Worm (Caenorhabditis elegans) whole organism, L1 larva: ENCODE measurements around the gene isp-1.

Source experiments
- C04F5.9 ChIP-seq: sonication (generic microtip); optimal IDR thresholded peaks from 2 replicates; lab custom pipeline; 2016; ENCODE audit warnings: missing genetic modification characterization, missing compliant biosample characterization
- F16B12.6 ChIP-seq: fragments of 150-350 bp; optimal IDR thresholded peaks from 2 replicates; lab custom pipeline; 2014; ENCODE audit warnings: missing biosample characterization, missing genetic modification characterization
- Y116A8C.19 ChIP-seq: sonication (generic microtip); optimal IDR thresholded peaks from 2 replicates; lab custom pipeline; 2016; ENCODE audit warnings: missing compliant biosample characterization, missing genetic modification characterization, borderline replicate concordance
- aha-1 ChIP-seq: fragments of 150-350 bp; optimal IDR thresholded peaks from 2 replicates; lab custom pipeline; 2014; ENCODE audit warnings: missing biosample characterization, missing genetic modification characterization
- blmp-1 ChIP-seq: fragments of 150-350 bp; optimal IDR thresholded peaks from 2 replicates; lab custom pipeline; 2014; ENCODE audit warnings: missing biosample characterization, missing genetic modification characterization
- ceh-8 ChIP-seq: fragments of 200-800 bp; sonication (Bioruptor generic); optimal IDR thresholded peaks from 2 replicates; lab custom pipeline; 2018; ENCODE audit warnings: mild to moderate bottlenecking, missing genetic modification characterization, moderate library complexity, missing compliant biosample characterization
- ceh-82 ChIP-seq, 3 experiments: fragments of 150-350 bp in 1 of 3; sonication (generic microtip) in 2 of 3; optimal IDR thresholded peaks; 2 replicates each; lab custom pipeline; 2014 to 2017; ENCODE audit warnings: missing biosample characterization in 3 of 3, missing genetic modification characterization in 3 of 3
- ceh-90 ChIP-seq: sonication (generic microtip); optimal IDR thresholded peaks from 2 replicates; lab custom pipeline; 2016; ENCODE audit warnings: missing genetic modification characterization, missing compliant biosample characterization
- dpl-1 ChIP-seq, 3 experiments: fragments of 150-350 bp in 2 of 3; sonication (generic microtip) in 1 of 3; optimal IDR thresholded peaks; 2 replicates each; lab custom pipeline; 2014 to 2017; ENCODE audit warnings: missing biosample characterization in 3 of 3, missing genetic modification characterization in 3 of 3, missing genetic modification reagents in 3 of 3
- efl-1 ChIP-seq, 4 experiments: fragments of 150-350 bp; optimal IDR thresholded peaks in 3 of 4; peaks in 1 of 4; 1 replicate in 1 of 4; 2 replicates in 3 of 4; lab custom pipeline; 2014; ENCODE audit warnings: missing biosample characterization in 2 of 4, missing genetic modification characterization in 2 of 4, missing genetic modification reagents in 2 of 4
- elt-2 ChIP-seq: sonication (generic microtip); optimal IDR thresholded peaks from 2 replicates; lab custom pipeline; 2016; ENCODE audit warnings: missing genetic modification characterization, mild to moderate bottlenecking, inconsistent platforms, missing compliant biosample characterization, missing genetic modification reagents
- fkh-4 ChIP-seq: sonication (generic microtip); optimal IDR thresholded peaks from 2 replicates; lab custom pipeline; 2016; ENCODE audit warnings: missing compliant biosample characterization, missing genetic modification characterization, borderline replicate concordance
- fkh-8 ChIP-seq: sonication (generic microtip); optimal IDR thresholded peaks from 2 replicates; lab custom pipeline; 2016; ENCODE audit warnings: mild to moderate bottlenecking, missing genetic modification characterization, missing compliant biosample characterization
- grh-1 ChIP-seq: fragments of 200-800 bp; sonication (Bioruptor generic); IDR thresholded peaks from 2 replicates; pipeline ENCODE4 v1.3.6; 2022; ENCODE audit warnings: missing genetic modification reagents, missing genetic modification characterization, missing compliant biosample characterization
- jun-1 ChIP-seq: fragments of 150-350 bp; optimal IDR thresholded peaks from 2 replicates; lab custom pipeline; 2014; ENCODE audit warnings: missing biosample characterization, missing genetic modification reagents, missing genetic modification characterization
- lin-13 ChIP-seq: fragments of 150-350 bp; optimal IDR thresholded peaks from 2 replicates; lab custom pipeline; 2014; ENCODE audit warnings: missing biosample characterization, missing genetic modification reagents, missing genetic modification characterization
- lin-14 ChIP-seq: fragments of 200-800 bp; sonication (Bioruptor generic); optimal IDR thresholded peaks from 2 replicates; lab custom pipeline; 2018; ENCODE audit warnings: mild to moderate bottlenecking, missing genetic modification characterization, moderate library complexity, missing compliant biosample characterization
- lin-35 ChIP-seq, 2 experiments: fragments of 150-350 bp; optimal IDR thresholded peaks; 2 replicates each; lab custom pipeline; 2014; ENCODE audit warnings: missing biosample characterization in 2 of 2, missing genetic modification characterization in 2 of 2, missing genetic modification reagents in 2 of 2
- lsy-2 ChIP-seq, 2 experiments: fragments of 150-350 bp; optimal IDR thresholded peaks; 2 replicates each; lab custom pipeline; 2014; ENCODE audit warnings: missing biosample characterization in 2 of 2, missing genetic modification characterization in 2 of 2
- mab-9 ChIP-seq: fragments of 200-800 bp; sonication (Bioruptor generic); IDR thresholded peaks from 2 replicates; pipeline ENCODE4 v1.3.6; 2022; ENCODE audit warnings: missing genetic modification reagents, missing genetic modification characterization, missing compliant biosample characterization
- mdl-1 ChIP-seq, 2 experiments: fragments of 150-350 bp; optimal IDR thresholded peaks; 2 replicates each; lab custom pipeline; 2014 to 2017; ENCODE audit warnings: missing biosample characterization in 2 of 2, missing genetic modification characterization in 2 of 2, inconsistent platforms in 1 of 2
- mef-2 ChIP-seq: fragments of 150-350 bp; optimal IDR thresholded peaks from 2 replicates; lab custom pipeline; 2014; ENCODE audit warnings: missing biosample characterization, missing genetic modification characterization
- mep-1 ChIP-seq: fragments of 150-350 bp; optimal IDR thresholded peaks from 2 replicates; lab custom pipeline; 2014; ENCODE audit warnings: missing biosample characterization, missing genetic modification characterization
- nhr-11 ChIP-seq: fragments of 150-350 bp; optimal IDR thresholded peaks from 2 replicates; lab custom pipeline; 2014; ENCODE audit warnings: missing biosample characterization, missing genetic modification characterization
- nhr-20 ChIP-seq: sonication (generic microtip); optimal IDR thresholded peaks from 2 replicates; lab custom pipeline; 2016; ENCODE audit warnings: mild to moderate bottlenecking, missing genetic modification characterization, missing compliant biosample characterization
- nhr-28 ChIP-seq: fragments of 150-350 bp; optimal IDR thresholded peaks from 2 replicates; lab custom pipeline; 2014; ENCODE audit warnings: missing biosample characterization, missing genetic modification characterization
- nhr-47 ChIP-seq: sonication (generic microtip); optimal IDR thresholded peaks from 2 replicates; lab custom pipeline; 2016; ENCODE audit warnings: mild to moderate bottlenecking, missing genetic modification characterization, moderate library complexity, missing compliant biosample characterization
- nhr-71 ChIP-seq: sonication (generic microtip); optimal IDR thresholded peaks from 2 replicates; lab custom pipeline; 2016; ENCODE audit warnings: mild to moderate bottlenecking, missing genetic modification characterization, moderate library complexity, missing compliant biosample characterization
- pag-3 ChIP-seq: sonication (generic microtip); optimal IDR thresholded peaks from 2 replicates; lab custom pipeline; 2017; ENCODE audit warnings: missing genetic modification characterization, mild to moderate bottlenecking, missing compliant biosample characterization, antibody characterized with exemption, borderline replicate concordance; ENCODE audit not compliant: insufficient read depth
- pax-3 ChIP-seq: fragments of 200-800 bp; sonication (Bioruptor generic); optimal IDR thresholded peaks from 2 replicates; lab custom pipeline; 2018; ENCODE audit warnings: mild to moderate bottlenecking, missing genetic modification characterization, moderate library complexity, missing compliant biosample characterization
- rnt-1 ChIP-seq: sonication (generic microtip); optimal IDR thresholded peaks from 2 replicates; lab custom pipeline; 2016; ENCODE audit warnings: mild to moderate bottlenecking, missing genetic modification characterization, moderate library complexity, missing compliant biosample characterization
- skn-1 ChIP-seq: fragments of 150-350 bp; optimal IDR thresholded peaks from 2 replicates; lab custom pipeline; 2014; ENCODE audit warnings: missing biosample characterization, missing genetic modification characterization
- snpc-4 ChIP-seq: fragments of 150-350 bp; optimal IDR thresholded peaks from 2 replicates; lab custom pipeline; 2014; ENCODE audit warnings: missing biosample characterization, missing genetic modification characterization
- snu-23 ChIP-seq: sonication (generic microtip); optimal IDR thresholded peaks from 2 replicates; lab custom pipeline; 2016; ENCODE audit warnings: missing genetic modification characterization, missing compliant biosample characterization
- unc-130 ChIP-seq: fragments of 150-350 bp; optimal IDR thresholded peaks from 2 replicates; lab custom pipeline; 2017; ENCODE audit warnings: missing biosample characterization, missing genetic modification characterization, inconsistent platforms
- unc-86 ChIP-seq: sonication (generic microtip); optimal IDR thresholded peaks from 2 replicates; lab custom pipeline; 2016; ENCODE audit warnings: missing genetic modification characterization, missing compliant biosample characterization
- zag-1 ChIP-seq: fragments of 150-350 bp; optimal IDR thresholded peaks from 2 replicates; lab custom pipeline; 2014; ENCODE audit warnings: missing biosample characterization, missing genetic modification characterization
- zip-4 ChIP-seq: fragments of 200-800 bp; sonication (Bioruptor generic); optimal IDR thresholded peaks from 2 replicates; lab custom pipeline; 2018; ENCODE audit warnings: mild to moderate bottlenecking, missing genetic modification characterization, moderate library complexity, missing compliant biosample characterization
- ztf-11 ChIP-seq, 2 experiments: sonication (generic microtip); optimal IDR thresholded peaks; 2 replicates each; lab custom pipeline; 2016 to 2017; ENCODE audit warnings: missing genetic modification characterization in 2 of 2, missing biosample characterization in 1 of 2, missing compliant biosample characterization in 1 of 2

The isp-1 gene

ce11 chrIV:8112646-8113045, 23.2 kb downstream of the isp-1 start (continued):
- no peak for TF ChIP-seq aha-1 (tag; lab: Kevin White, UChicago)
- no peak for TF ChIP-seq rnt-1

DNA sequence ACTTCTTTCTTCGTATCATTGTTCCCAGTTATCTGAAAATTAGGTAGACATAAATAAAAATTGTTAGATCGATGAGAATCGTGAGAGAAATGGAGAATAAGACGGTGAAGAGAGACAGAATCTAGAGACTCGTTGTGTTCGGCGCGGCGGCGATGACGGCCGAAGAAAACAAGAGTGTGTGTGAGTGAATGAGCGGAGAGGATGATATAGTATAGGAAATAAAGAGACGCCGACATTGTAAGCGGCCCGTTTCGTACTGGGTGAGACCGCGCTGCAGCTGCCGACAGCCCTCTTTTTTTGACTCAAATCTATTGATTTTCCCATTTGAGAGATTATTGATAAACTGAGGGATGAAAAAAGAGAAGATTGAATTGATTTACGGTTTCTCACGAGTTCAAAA, 23.7 kb downstream of the isp-1 start, which contains the start of gene Y42H9AR.4:
Gene Y42H9AR.4, minus strand, starts transcription at position 32 of the 400 bp plus-strand sequence.
- TF ChIP-seq nhr-28 (tag; lab: Kevin White, UChicago) (no peak), lin-14 (GFP tag; lab: Kevin White, UChicago) (peak; percentile 80), ceh-90 (tag; lab: Kevin White, UChicago) (no peak), nhr-11 (tag; lab: Kevin White, UChicago) (peak; percentile 16), snu-23 (GFP tag; lab: Kevin White, UChicago) (peak; percentile 57), skn-1 (tag; lab: Kevin White, UChicago) (peak; percentile 22), Y116A8C.19 (no peak), blmp-1 (peak; percentile 56), mab-9 (GFP tag; lab: Robert Waterston, UW) (no peak), lsy-2 (tag; optimal IDR thresholded peaks at IDR 0.05; lab: Kevin White, UChicago) (peak; percentile 13), nhr-20 (tag; lab: Kevin White, UChicago) (peak; percentile 38), pag-3 (tag; lab: Kevin White, UChicago) (no peak), C04F5.9 (tag; lab: Kevin White, UChicago) (no peak), mep-1 (peak; percentile 35), F16B12.6 (tag; lab: Kevin White, UChicago) (peak; percentile 36), efl-1 (optimal IDR thresholded peaks at IDR 0.05; lab: Kevin White, UChicago) (peak in 1 of 2 experiments; percentile 16), efl-1 (GFP tag; optimal IDR thresholded peaks at IDR 0.05 in 1 of 2; lab: Kevin White, UChicago) (peak in 1 of 2 experiments; percentile 73), rnt-1 (peak; percentile 43), mdl-1 (tag; optimal IDR thresholded peaks at IDR 0.05; lab: Kevin White, UChicago) (peak in 1 of 2 experiments; percentile 3), ceh-82 (tag; optimal IDR thresholded peaks at IDR 0.05; lab: Kevin White, UChicago) (peak in 1 of 3 experiments; percentile 38), fkh-8 (peak; percentile 4), lin-35 (GFP tag; optimal IDR thresholded peaks at IDR 0.05; lab: Kevin White, UChicago) (peak in 1 of 2 experiments; percentile 8), nhr-71 (tag; lab: Kevin White, UChicago) (peak; percentile 30)

DNA sequence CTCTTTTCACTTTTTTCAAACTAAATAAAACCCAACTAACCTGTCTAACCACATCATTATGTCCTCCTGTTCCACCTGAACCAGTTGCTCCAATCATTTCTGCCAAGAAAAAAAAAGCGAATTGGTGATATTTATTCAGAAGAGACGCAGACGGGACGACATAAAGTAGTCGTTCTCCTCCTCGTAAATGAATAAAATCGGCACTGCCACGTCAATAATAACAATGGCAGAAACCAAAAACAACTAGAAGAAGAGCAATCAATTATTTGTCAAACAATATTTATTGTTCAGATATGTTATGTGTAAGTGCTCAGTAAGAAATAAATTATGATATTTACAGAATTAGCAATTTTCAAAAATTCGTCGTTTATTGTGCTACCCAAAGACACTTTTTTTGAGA, 28.4 kb downstream of the isp-1 start, which contains the start of gene rabs-5:
Gene rabs-5, minus strand, starts transcription at position 101 of the 400 bp plus-strand sequence.
- TF ChIP-seq nhr-11 (tag; lab: Kevin White, UChicago): no peak
- no peak for TF ChIP-seq pax-3 (tag; lab: Kevin White, UChicago)
- no peak for TF ChIP-seq unc-130
- no peak for TF ChIP-seq nhr-20 (tag; lab: Kevin White, UChicago)
- TF ChIP-seq grh-1 (GFP tag; lab: Robert Waterston, UW): no peak
- TF ChIP-seq lin-13 (GFP tag; lab: Kevin White, UChicago): no peak
- no peak for TF ChIP-seq dpl-1 (GFP tag; optimal IDR thresholded peaks at IDR 0.05; lab: Kevin White, UChicago)
- no peak for TF ChIP-seq elt-2
- TF ChIP-seq nhr-47: no peak
- no peak for TF ChIP-seq zip-4 (GFP tag; lab: Kevin White, UChicago)
- no peak for TF ChIP-seq fkh-4 (tag; lab: Kevin White, UChicago)
- TF ChIP-seq zag-1 (tag; lab: Kevin White, UChicago): no peak
- no peak for TF ChIP-seq ztf-11 (tag; optimal IDR thresholded peaks at IDR 0.05; lab: Kevin White, UChicago)
- TF ChIP-seq jun-1 (tag; lab: Kevin White, UChicago): no peak
- no peak for TF ChIP-seq snu-23 (GFP tag; lab: Kevin White, UChicago)
- no peak for TF ChIP-seq nhr-28 (tag; lab: Kevin White, UChicago)
- TF ChIP-seq snpc-4 (tag; lab: Kevin White, UChicago): no peak
- TF ChIP-seq mef-2 (tag; lab: Kevin White, UChicago): no peak
- TF ChIP-seq unc-86 (tag; lab: Kevin White, UChicago): no peak
- no peak for TF ChIP-seq ceh-8 (GFP tag; lab: Kevin White, UChicago)
